Worm (Caenorhabditis elegans) whole organism, midembryonic: ENCODE measurements around the gene snfc-5.

ENCODE experiments used
- T22C8.4 ChIP-seq: fragments of 200-800 bp; sonication (Bioruptor generic); IDR thresholded peaks from 2 replicates; pipeline ENCODE4 v1.3.6; 2022; ENCODE audit warnings: missing genetic modification characterization, missing compliant biosample characterization
- cog-1 ChIP-seq: sonication (generic microtip); optimal IDR thresholded peaks from 2 replicates; lab custom pipeline; 2016; ENCODE audit warnings: missing genetic modification characterization, missing compliant biosample characterization
- flt-1 ChIP-seq: fragments of 200-800 bp; sonication (Bioruptor generic); IDR thresholded peaks from 2 replicates; pipeline ENCODE4 v1.3.6; 2022; ENCODE audit warnings: missing genetic modification characterization, missing compliant biosample characterization
- klf-2 ChIP-seq: fragments of 200-800 bp; sonication (Bioruptor generic); conservative IDR thresholded peaks from 2 replicates; pipeline ENCODE4 v1.3.6; 2022; ENCODE audit warnings: missing genetic modification reagents, missing genetic modification characterization, missing compliant biosample characterization
- med-1 ChIP-seq: sonication (generic microtip); optimal IDR thresholded peaks from 2 replicates; lab custom pipeline; 2017; ENCODE audit warnings: missing genetic modification characterization, mild to moderate bottlenecking, missing compliant biosample characterization, antibody characterized with exemption, missing genetic modification reagents; ENCODE audit not compliant: insufficient read depth
- ref-1 ChIP-seq: fragments of 200-800 bp; sonication (Bioruptor generic); conservative IDR thresholded peaks from 2 replicates; pipeline ENCODE4 v1.3.6; 2022; ENCODE audit warnings: missing genetic modification reagents, missing genetic modification characterization, missing compliant biosample characterization
- tab-1 ChIP-seq: fragments of 200-800 bp; sonication (Bioruptor generic); IDR thresholded peaks from 2 replicates; pipeline ENCODE4 v1.3.6; 2022; ENCODE audit warnings: missing genetic modification characterization, missing compliant biosample characterization
- ztf-23 ChIP-seq: fragments of 200-800 bp; sonication (Bioruptor generic); IDR thresholded peaks from 2 replicates; pipeline ENCODE4 v1.3.6; 2022; ENCODE audit warnings: missing genetic modification reagents, missing genetic modification characterization, missing compliant biosample characterization
- ztf-29 ChIP-seq: fragments of 200-800 bp; sonication (Bioruptor generic); IDR thresholded peaks from 2 replicates; pipeline ENCODE4 v1.3.6; 2022; ENCODE audit warnings: missing genetic modification reagents, missing genetic modification characterization, missing compliant biosample characterization

Gene snfc-5

ce11 chrIII:4419117-4419978 is 14.8 kb downstream of the snfc-5 start, which contains the start of the genes R07E5.7 and cku-80:
TSS of gene R07E5.7 (minus strand) at chrIII:4419167.
TSS of gene cku-80 (plus strand) at chrIII:4419848.
- TF ChIP-seq cog-1 (tag; lab: Kevin White, UChicago) (peak; percentile 7), med-1 (GFP tag; lab: Kevin White, UChicago) (no peak), ztf-23 (GFP tag; lab: Robert Waterston, UW) (peak; percentile 50; the same call in 1 of the 2 replicates)

DNA sequence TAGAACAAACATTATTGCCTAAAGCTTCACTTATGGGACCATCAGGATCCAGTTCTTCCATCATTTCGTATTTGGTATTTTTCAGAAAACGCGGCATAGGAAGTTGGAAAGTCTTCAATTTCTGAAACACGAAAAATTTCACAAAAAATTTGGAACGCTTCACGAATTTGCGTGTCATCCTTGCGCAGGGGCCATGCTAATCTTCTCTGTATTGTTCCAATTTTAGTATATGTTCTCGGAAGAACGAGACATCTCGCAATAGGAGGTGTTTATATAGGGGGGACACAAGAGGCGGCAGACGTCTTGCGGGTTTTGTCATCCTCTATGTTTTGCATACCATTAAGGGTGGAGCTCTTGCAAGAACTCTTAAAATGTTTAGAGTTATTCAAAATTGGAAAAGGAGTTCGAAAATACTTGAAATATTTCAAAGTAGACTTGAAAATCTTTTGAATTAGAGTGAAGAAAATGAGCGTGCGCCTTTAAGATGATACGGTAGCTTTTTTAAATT is 22.2 kb downstream of the snfc-5 start:
- TF ChIP-seq klf-2 (peak; percentile 83), ref-1 (GFP tag; lab: Robert Waterston, UW) (peak; percentile 76), ztf-29 (GFP tag; lab: Robert Waterston, UW) (peak; percentile 87), T22C8.4 (GFP tag; lab: Robert Waterston, UW) (peak; percentile 87), tab-1 (GFP tag; lab: Robert Waterston, UW) (peak; percentile 93), ztf-23 (GFP tag; lab: Robert Waterston, UW) (peak; percentile 91), flt-1 (GFP tag; lab: Robert Waterston, UW) (peak; percentile 95)

ce11 chrIII:4428797-4429196 is 24.2 kb downstream of the snfc-5 start:
- TF ChIP-seq flt-1 (GFP tag; lab: Robert Waterston, UW) = no peak; the same call in 1 of the 2 replicates
- TF ChIP-seq med-1 (GFP tag; lab: Kevin White, UChicago) = no peak
- no peak for TF ChIP-seq ztf-29 (GFP tag; lab: Robert Waterston, UW)
- peak; percentile 59; the same call in 1 of the 2 replicates for TF ChIP-seq ztf-23 (GFP tag; lab: Robert Waterston, UW)
- TF ChIP-seq tab-1 (GFP tag; lab: Robert Waterston, UW) = peak; percentile 76
- TF ChIP-seq T22C8.4 (GFP tag; lab: Robert Waterston, UW) = peak; percentile 64
- 0 out of 2 replicates have a peak, but pooled peaks have one; percentile 9 for TF ChIP-seq ref-1 (GFP tag; lab: Robert Waterston, UW)
- TF ChIP-seq cog-1 (tag; lab: Kevin White, UChicago) = no peak
- no peak for TF ChIP-seq klf-2

DNA sequence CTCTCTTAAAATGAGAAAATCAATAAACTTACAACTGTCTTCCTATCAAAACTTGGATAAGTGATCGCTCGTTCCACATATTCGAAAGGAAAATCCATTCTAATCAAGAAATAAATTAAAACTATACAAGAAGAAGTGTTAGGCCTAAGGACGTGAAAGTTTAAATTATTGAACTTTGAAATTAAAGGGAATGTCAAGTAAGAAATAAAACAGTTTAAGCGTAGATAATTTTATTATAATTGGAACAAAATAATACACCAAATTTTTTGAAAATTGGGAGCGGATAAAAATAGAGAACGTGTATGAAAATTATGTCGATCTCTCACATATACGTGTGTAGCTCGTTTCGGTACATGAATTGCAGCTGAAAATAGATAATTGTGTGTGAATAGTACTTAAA is 24.8 kb downstream of the snfc-5 start, which contains the start of gene C28A5.6:
TSS of gene C28A5.6 (minus strand) at position 101 of the 400 bp plus-strand sequence.
- TF ChIP-seq tab-1 (GFP tag; lab: Robert Waterston, UW) = no peak
- TF ChIP-seq ztf-29 (GFP tag; lab: Robert Waterston, UW) = no peak
- no peak for TF ChIP-seq flt-1 (GFP tag; lab: Robert Waterston, UW)
- TF ChIP-seq klf-2 = no peak
- TF ChIP-seq cog-1 (tag; lab: Kevin White, UChicago) = no peak
- TF ChIP-seq ztf-23 (GFP tag; lab: Robert Waterston, UW) = no peak

- TF ChIP-seq ztf-29 (GFP tag; lab: Robert Waterston, UW) = no peak
- no peak for TF ChIP-seq flt-1 (GFP tag; lab: Robert Waterston, UW)
- TF ChIP-seq ztf-23 (GFP tag; lab: Robert Waterston, UW) = no peak
- no peak for TF ChIP-seq tab-1 (GFP tag; lab: Robert Waterston, UW)
- no peak for TF ChIP-seq cog-1 (tag; lab: Kevin White, UChicago)
- TF ChIP-seq ref-1 (GFP tag; lab: Robert Waterston, UW) = no peak
- no peak for TF ChIP-seq T22C8.4 (GFP tag; lab: Robert Waterston, UW)
- no peak for TF ChIP-seq med-1 (GFP tag; lab: Kevin White, UChicago)
- TF ChIP-seq klf-2 = no peak
Observed at ce11 chrIII:4434294-4434781, 29.8 kb downstream of the snfc-5 start, which contains the start of gene C28A5.1. TSS of gene C28A5.1 (minus strand) at chrIII:4434344.

DNA sequence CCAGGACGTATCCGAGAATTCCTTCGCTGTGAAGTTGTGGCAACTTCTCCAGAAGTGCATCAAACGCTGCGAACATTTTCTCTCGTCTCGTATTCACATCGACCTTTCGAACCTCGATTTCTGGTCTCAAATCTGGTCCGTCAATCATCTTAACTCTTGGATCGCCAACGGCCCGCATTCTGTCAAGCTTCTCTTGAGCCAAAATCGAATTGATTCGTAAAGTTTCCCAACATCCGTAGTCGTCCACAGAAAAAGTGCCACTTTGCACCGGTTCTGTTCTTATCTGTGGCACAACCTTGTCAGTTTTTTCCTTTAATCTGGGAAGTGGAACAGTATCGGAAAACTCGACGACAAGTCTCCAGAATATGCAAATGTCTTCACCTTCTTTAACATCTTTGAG is 30.7 kb downstream of the snfc-5 start:
- TF ChIP-seq klf-2 (no peak), cog-1 (tag; lab: Kevin White, UChicago) (no peak), med-1 (GFP tag; lab: Kevin White, UChicago) (no peak), ref-1 (GFP tag; lab: Robert Waterston, UW) (no peak), ztf-29 (GFP tag; lab: Robert Waterston, UW) (no peak), ztf-23 (GFP tag; lab: Robert Waterston, UW) (no peak), T22C8.4 (GFP tag; lab: Robert Waterston, UW) (no peak), tab-1 (GFP tag; lab: Robert Waterston, UW) (no peak), flt-1 (GFP tag; lab: Robert Waterston, UW) (no peak)

DNA sequence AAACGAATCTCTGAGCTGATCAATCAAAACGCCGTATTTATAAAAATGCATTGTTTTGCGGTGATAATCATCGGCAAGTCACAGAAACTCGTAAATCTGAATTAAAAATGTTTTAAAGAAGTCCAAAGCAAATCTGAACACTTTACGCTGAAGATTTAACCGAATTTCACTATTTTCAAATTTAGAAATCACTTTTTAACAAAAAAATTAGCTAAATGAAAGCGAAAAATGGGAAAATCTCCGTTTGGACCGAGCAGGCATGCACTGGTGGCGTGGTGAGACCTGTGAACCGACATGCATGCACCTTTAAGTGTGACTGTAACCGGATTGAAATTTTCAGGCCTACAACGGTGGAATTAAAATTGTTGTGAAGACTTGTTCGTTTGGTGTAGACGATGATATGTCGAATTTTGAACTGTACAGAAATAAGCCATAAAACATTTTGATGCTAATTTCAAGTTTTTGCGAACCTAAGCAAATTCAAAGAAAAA is 35.0 kb downstream of the snfc-5 start, which contains the start of gene C28A5.2:
TSS of gene C28A5.2 (minus strand) at position 51 of the 491 bp plus-strand sequence.
- TF ChIP-seq tab-1 (GFP tag; lab: Robert Waterston, UW) (no peak), med-1 (GFP tag; lab: Kevin White, UChicago) (no peak), klf-2 (no peak), ztf-23 (GFP tag; lab: Robert Waterston, UW) (no peak), T22C8.4 (GFP tag; lab: Robert Waterston, UW) (no peak), ref-1 (GFP tag; lab: Robert Waterston, UW) (no peak), cog-1 (tag; lab: Kevin White, UChicago) (no peak), flt-1 (GFP tag; lab: Robert Waterston, UW) (no peak), ztf-29 (GFP tag; lab: Robert Waterston, UW) (no peak)

- TF ChIP-seq ztf-23 (GFP tag; lab: Robert Waterston, UW) (no peak), ztf-29 (GFP tag; lab: Robert Waterston, UW) (no peak), cog-1 (tag; lab: Kevin White, UChicago) (no peak), med-1 (GFP tag; lab: Kevin White, UChicago) (no peak), T22C8.4 (GFP tag; lab: Robert Waterston, UW) (no peak), flt-1 (GFP tag; lab: Robert Waterston, UW) (no peak), ref-1 (GFP tag; lab: Robert Waterston, UW) (no peak), klf-2 (no peak), tab-1 (GFP tag; lab: Robert Waterston, UW) (no peak)
Observed at ce11 chrIII:4441781-4442180, 37.2 kb downstream of the snfc-5 start, which contains the start of gene nex-3. TSS of gene nex-3 (plus strand) at chrIII:4442081.
